Fruit fly (Drosophila melanogaster) whole organism, embryonic: Measurements from ENCODE around the gene CG43897.
A peak's percentile ranks its signal among the peaks of the same experiment; 100 is the strongest.

ENCODE experiments used
- CG11456 ChIP-seq: fragments of 200-800 bp; sonication (Bioruptor generic); IDR thresholded peaks from 3 replicates; pipeline ENCODE4 v1.3.6; 2022; ENCODE audit warnings: missing biosample characterization, missing genetic modification characterization
- CG11504 ChIP-seq: fragments of 200-800 bp; sonication (Bioruptor generic); optimal IDR thresholded peaks from 3 replicates; lab custom pipeline; 2019; ENCODE audit warnings: missing biosample characterization, mild to moderate bottlenecking, missing genetic modification characterization, moderate library complexity
- CG12769 ChIP-seq: fragments of 200-800 bp; sonication (Bioruptor generic); optimal IDR thresholded peaks from 2 replicates; lab custom pipeline; 2019; ENCODE audit warnings: missing biosample characterization, mild to moderate bottlenecking, missing genetic modification characterization, moderate library complexity
- CG17328 ChIP-seq: fragments of 200-800 bp; sonication (Bioruptor generic); IDR thresholded peaks from 2 replicates; pipeline ENCODE4 v1.3.6; 2022; ENCODE audit warnings: missing biosample characterization, missing genetic modification characterization
- CG2120 ChIP-seq: fragments of 200-800 bp; sonication (Bioruptor generic); optimal IDR thresholded peaks from 3 replicates; lab custom pipeline; 2016; ENCODE audit warnings: missing biosample characterization, missing genetic modification characterization
- CG2678 ChIP-seq: fragments of 200-800 bp; sonication (Bioruptor generic); optimal IDR thresholded peaks from 3 replicates; lab custom pipeline; 2019; ENCODE audit warnings: missing biosample characterization, mild to moderate bottlenecking, missing genetic modification characterization, moderate library complexity
- CG30403 ChIP-seq: fragments of 200-800 bp; sonication (Bioruptor generic); optimal IDR thresholded peaks from 3 replicates; lab custom pipeline; 2016; ENCODE audit warnings: missing biosample characterization, missing genetic modification characterization
- CG31365 ChIP-seq: fragments of 200-800 bp; sonication (Bioruptor generic); optimal IDR thresholded peaks from 2 replicates; lab custom pipeline; 2018; ENCODE audit warnings: missing biosample characterization, mild to moderate bottlenecking, missing genetic modification characterization
- CG31441 ChIP-seq: fragments of 200-800 bp; sonication (Bioruptor generic); IDR thresholded peaks from 2 replicates; pipeline ENCODE4 v1.3.6; 2022; ENCODE audit warnings: missing biosample characterization, missing genetic modification characterization
- CG32772 ChIP-seq: fragments of 200-800 bp; sonication (Bioruptor generic); IDR thresholded peaks from 2 replicates; pipeline ENCODE4 v1.3.6; 2022; ENCODE audit warnings: missing biosample characterization, missing genetic modification characterization
- CG42726 ChIP-seq: fragments of 200-800 bp; sonication (Bioruptor generic); IDR thresholded peaks from 2 replicates; pipeline ENCODE4 v1.3.6; 2022; ENCODE audit warnings: missing biosample characterization, missing genetic modification characterization; ENCODE audit not compliant: partially characterized antibody
- CG4360 ChIP-seq: fragments of 200-800 bp; sonication (Bioruptor generic); IDR thresholded peaks from 2 replicates; pipeline ENCODE4 v1.3.6; 2022; ENCODE audit warnings: missing biosample characterization, missing genetic modification characterization
- CG43689 ChIP-seq: fragments of 200-800 bp; sonication (Bioruptor generic); IDR thresholded peaks from 2 replicates; pipeline ENCODE4 v1.3.6; 2022; ENCODE audit warnings: missing biosample characterization, missing genetic modification characterization
- CG6765 ChIP-seq: fragments of 200-800 bp; sonication (Bioruptor generic); optimal IDR thresholded peaks from 3 replicates; lab custom pipeline; 2017; ENCODE audit warnings: missing biosample characterization, mild to moderate bottlenecking, missing genetic modification characterization
- CG9932 ChIP-seq: fragments of 200-800 bp; sonication (Bioruptor generic); IDR thresholded peaks from 2 replicates; pipeline ENCODE4 v1.3.6; 2022; ENCODE audit warnings: missing biosample characterization, missing genetic modification characterization
- D19A ChIP-seq: fragments of 200-800 bp; optimal IDR thresholded peaks from 3 replicates; lab custom pipeline; 2019; ENCODE audit warnings: missing biosample characterization, mild to moderate bottlenecking, missing genetic modification characterization, moderate library complexity
- Ets65A ChIP-seq: fragments of 200-800 bp; sonication (Bioruptor generic); peaks from one replicate; lab custom pipeline; 2016; ENCODE audit warnings: missing biosample characterization, missing genetic modification characterization
- H2.0 ChIP-seq: fragments of 200-800 bp; sonication (Bioruptor generic); IDR thresholded peaks from 2 replicates; pipeline ENCODE4 v1.3.6; 2022; ENCODE audit warnings: missing biosample characterization, missing genetic modification characterization
- Hr51 ChIP-seq, 2 experiments: fragments of 200-800 bp; sonication (Bioruptor generic); optimal IDR thresholded peaks; 2 replicates in 1 of 2; 3 replicates in 1 of 2; lab custom pipeline; 2016 to 2018; ENCODE audit warnings: missing biosample characterization in 2 of 2, missing genetic modification characterization in 2 of 2, mild to moderate bottlenecking in 1 of 2, moderate library complexity in 1 of 2
- Med ChIP-seq: fragments of 200-800 bp; sonication (Bioruptor generic); peaks from one replicate; lab custom pipeline; 2016; ENCODE audit warnings: missing biosample characterization, missing genetic modification characterization, mild to moderate bottlenecking, inconsistent platforms, moderate library complexity
- NC2β ChIP-seq: fragments of 200-800 bp; sonication (Bioruptor generic); optimal IDR thresholded peaks from 2 replicates; lab custom pipeline; 2016; ENCODE audit warnings: missing biosample characterization, missing genetic modification characterization
- NFAT ChIP-seq: fragments of 200-800 bp; sonication (Bioruptor generic); IDR thresholded peaks from 2 replicates; pipeline ENCODE4 v1.3.6; 2022; ENCODE audit warnings: missing biosample characterization, missing genetic modification characterization
- Pdp1 ChIP-seq, 2 experiments: fragments of 200-800 bp; sonication (Bioruptor generic); optimal IDR thresholded peaks; 3 replicates each; lab custom pipeline; 2016; ENCODE audit warnings: missing biosample characterization in 2 of 2, missing genetic modification characterization in 2 of 2, mild to moderate bottlenecking in 1 of 2, moderate library complexity in 1 of 2
- Sox100B ChIP-seq: fragments of 200-800 bp; sonication (Bioruptor generic); optimal IDR thresholded peaks from 3 replicates; lab custom pipeline; 2018; ENCODE audit warnings: missing biosample characterization, mild to moderate bottlenecking, missing genetic modification characterization
- Spps ChIP-seq: fragments of 200-800 bp; sonication (Bioruptor generic); optimal IDR thresholded peaks from 2 replicates; lab custom pipeline; 2018; ENCODE audit warnings: missing biosample characterization, mild to moderate bottlenecking, missing genetic modification characterization
- amos ChIP-seq: fragments of 200-800 bp; sonication (Bioruptor generic); IDR thresholded peaks from 2 replicates; pipeline ENCODE4 v1.3.6; 2022; ENCODE audit warnings: missing biosample characterization, missing genetic modification characterization; ENCODE audit not compliant: partially characterized antibody
- aop ChIP-seq: fragments of 200-800 bp; sonication (Bioruptor generic); IDR thresholded peaks from 2 replicates; pipeline ENCODE4 v1.3.6; 2022; ENCODE audit warnings: missing biosample characterization, missing genetic modification characterization
- en ChIP-seq: fragments of 200-800 bp; sonication (Bioruptor generic); optimal IDR thresholded peaks from 2 replicates; lab custom pipeline; 2016; ENCODE audit warnings: missing biosample characterization, missing genetic modification characterization
- gem ChIP-seq: fragments of 200-800 bp; sonication (Bioruptor generic); optimal IDR thresholded peaks from 2 replicates; lab custom pipeline; 2019; ENCODE audit warnings: missing biosample characterization, mild to moderate bottlenecking, missing genetic modification characterization, moderate library complexity
- ham ChIP-seq: fragments of 200-800 bp; sonication (Bioruptor generic); IDR thresholded peaks from 2 replicates; pipeline ENCODE4 v1.3.6; 2022; ENCODE audit warnings: missing biosample characterization, missing genetic modification characterization
- ind ChIP-seq: fragments of 200-800 bp; sonication (Bioruptor generic); optimal IDR thresholded peaks from 3 replicates; lab custom pipeline; 2016; ENCODE audit warnings: missing biosample characterization, missing genetic modification characterization
- klu ChIP-seq: fragments of 200-800 bp; sonication (Bioruptor generic); IDR thresholded peaks from 2 replicates; pipeline ENCODE4 v1.3.6; 2022; ENCODE audit warnings: missing biosample characterization, missing genetic modification characterization
- lilli ChIP-seq: fragments of 200-800 bp; sonication (Bioruptor generic); optimal IDR thresholded peaks from 3 replicates; lab custom pipeline; 2016; ENCODE audit warnings: missing biosample characterization, missing genetic modification characterization
- maf-S ChIP-seq: fragments of 200-800 bp; sonication (Bioruptor generic); optimal IDR thresholded peaks from 2 replicates; lab custom pipeline; 2016; ENCODE audit warnings: missing biosample characterization, missing genetic modification characterization
- nerfin-1 ChIP-seq: fragments of 200-800 bp; sonication (Bioruptor generic); optimal IDR thresholded peaks from 3 replicates; lab custom pipeline; 2019; ENCODE audit warnings: missing biosample characterization, mild to moderate bottlenecking, missing genetic modification characterization, moderate library complexity
- pum ChIP-seq: fragments of 200-800 bp; sonication (Bioruptor generic); optimal IDR thresholded peaks from 2 replicates; lab custom pipeline; 2016; ENCODE audit warnings: missing biosample characterization, missing genetic modification characterization
- salm ChIP-seq: fragments of 200-800 bp; sonication (Bioruptor generic); optimal IDR thresholded peaks from 2 replicates; lab custom pipeline; 2018; ENCODE audit warnings: missing biosample characterization, mild to moderate bottlenecking, missing genetic modification characterization
- sens ChIP-seq: fragments of 200-800 bp; sonication (Bioruptor generic); peaks from one replicate; lab custom pipeline; 2016; ENCODE audit warnings: missing biosample characterization, missing genetic modification characterization
- tin ChIP-seq: fragments of 200-800 bp; sonication (Bioruptor generic); optimal IDR thresholded peaks from 3 replicates; lab custom pipeline; 2016; ENCODE audit warnings: missing biosample characterization, missing genetic modification characterization
- unpg ChIP-seq: fragments of 200-800 bp; sonication (Bioruptor generic); optimal IDR thresholded peaks from 3 replicates; lab custom pipeline; 2018; ENCODE audit warnings: missing biosample characterization, mild to moderate bottlenecking, missing genetic modification characterization, moderate library complexity
- z ChIP-seq: fragments of 200-800 bp; sonication (Bioruptor generic); IDR thresholded peaks from 3 replicates; pipeline ENCODE4 v1.3.6; 2022; ENCODE audit warnings: missing biosample characterization, missing genetic modification characterization

The CG43897 gene

DNA sequence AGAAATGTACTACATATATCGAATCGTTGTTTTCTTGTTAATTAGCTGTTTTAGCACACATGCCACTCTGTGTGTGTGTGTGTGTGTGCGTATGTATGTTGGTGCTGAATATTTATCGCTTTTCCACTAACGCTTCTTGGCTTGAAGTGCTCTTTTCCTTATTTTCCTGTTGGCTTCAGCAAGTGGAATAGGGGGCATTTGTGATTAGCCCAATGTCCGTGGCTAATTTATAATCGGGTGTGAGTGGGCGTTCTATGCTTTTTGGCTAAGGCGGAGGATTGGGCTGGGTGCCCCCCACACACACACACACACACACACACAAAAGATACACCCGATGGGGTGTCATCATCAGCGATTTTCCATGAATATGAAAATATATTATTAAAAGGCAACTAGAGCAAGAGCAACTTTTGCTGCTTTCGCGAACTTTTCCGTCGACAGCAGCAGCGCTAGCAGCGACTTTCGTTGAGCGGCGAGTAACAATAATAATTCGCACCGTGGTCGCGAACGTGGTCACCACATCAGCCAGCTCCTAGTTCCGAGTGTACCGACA is at the start of gene CG43897 (continued):
- no peak for TF ChIP-seq salm (tag; lab: Kevin White, UChicago)
- no peak for TF ChIP-seq Spps (tag; lab: Kevin White, UChicago)
- TF ChIP-seq CG42726 (GFP tag; lab: Robert Waterston, UW), result no peak
- peak; percentile 87 for TF ChIP-seq CG12769 (tag; lab: Kevin White, UChicago)
- no peak for TF ChIP-seq aop (GFP tag; lab: Robert Waterston, UW)
- TF ChIP-seq CG11456 (GFP tag; lab: Robert Waterston, UW), result no peak
- TF ChIP-seq tin, result no peak
- no peak for TF ChIP-seq en
- no peak for TF ChIP-seq H2.0 (GFP tag; lab: Robert Waterston, UW)
- TF ChIP-seq ind (GFP tag; lab: Kevin White, UChicago), result no peak

- TF ChIP-seq Pdp1 (GFP tag; optimal IDR thresholded peaks at IDR 0.05; lab: Kevin White, UChicago), result peak in 1 of 2 experiments; percentile 54
- no peak for TF ChIP-seq amos (GFP tag; lab: Robert Waterston, UW)
- no peak for TF ChIP-seq NC2β (GFP tag; lab: Kevin White, UChicago)
- 0 out of 2 replicates have a peak, but pooled peaks have one; percentile 24 for TF ChIP-seq CG31441
- peak; percentile 2 for TF ChIP-seq CG11504 (tag; lab: Kevin White, UChicago)
- TF ChIP-seq ham (GFP tag; lab: Robert Waterston, UW), result no peak
- peak in 1 of 2 experiments; percentile 9 for TF ChIP-seq Hr51 (GFP tag; optimal IDR thresholded peaks at IDR 0.05; lab: Kevin White, UChicago)
- peak; percentile 7 for TF ChIP-seq unpg (GFP tag; lab: Kevin White, UChicago)
- peak; percentile 72 for TF ChIP-seq Ets65A (GFP tag; lab: Kevin White, UChicago)
- TF ChIP-seq CG6765 (GFP tag; lab: Kevin White, UChicago), result no peak
- TF ChIP-seq pum (GFP tag; lab: Kevin White, UChicago), result no peak
- no peak for TF ChIP-seq CG43689 (GFP tag; lab: Robert Waterston, UW)
- peak; percentile 21 for TF ChIP-seq CG2678 (tag; lab: Kevin White, UChicago)
- peak; percentile 33; the same call in 1 of the 2 replicates for TF ChIP-seq CG9932
- no peak for TF ChIP-seq klu
- no peak for TF ChIP-seq Sox100B (GFP tag; lab: Kevin White, UChicago)
- peak; percentile 6 for TF ChIP-seq ind (GFP tag; lab: Kevin White, UChicago)
- TF ChIP-seq nerfin-1, result no peak
- no peak for TF ChIP-seq maf-S (GFP tag; lab: Kevin White, UChicago)
- peak; percentile 13 for TF ChIP-seq lilli
- peak; percentile 26 for TF ChIP-seq gem (tag; lab: Kevin White, UChicago)
- TF ChIP-seq sens (GFP tag; lab: Kevin White, UChicago), result peak; percentile 21
- peak; percentile 42 for TF ChIP-seq Med (GFP tag; lab: Kevin White, UChicago)
- TF ChIP-seq z, result no peak
- no peak for TF ChIP-seq CG32772 (GFP tag; lab: Robert Waterston, UW)
- no peak for TF ChIP-seq CG4360 (GFP tag; lab: Robert Waterston, UW)
- no peak for TF ChIP-seq CG31365 (tag; lab: Kevin White, UChicago)
- no peak for TF ChIP-seq D19A
- no peak for TF ChIP-seq CG17328 (GFP tag; lab: Robert Waterston, UW)
- peak; percentile 21 for TF ChIP-seq CG2120 (GFP tag; lab: Kevin White, UChicago)
- no peak for TF ChIP-seq NFAT (GFP tag; lab: Robert Waterston, UW)
- peak; percentile 6 for TF ChIP-seq CG30403
Observed at dm6 chr3L:9764307-9764706, 49.3 kb upstream of the CG43897 start.
